Worm (Caenorhabditis elegans): ENCODE measurements around the gene idpp-15.

The idpp-15 gene

ce11 chrIII:8509644-8510393, 15.1 kb upstream of the idpp-15 start:
- TF ChIP-seq unc-39 (tag; optimal IDR thresholded peaks at IDR 0.05) (no peak), fkh-10 (GFP tag; optimal IDR thresholded peaks at IDR 0.05) (peak; percentile 42), ceh-82 (tag; optimal IDR thresholded peaks at IDR 0.05) (no peak), R02D3.7 (tag; optimal IDR thresholded peaks at IDR 0.05) (no peak), nhr-76 (tag; optimal IDR thresholded peaks at IDR 0.05) (no peak), jun-1 (tag; optimal IDR thresholded peaks at IDR 0.05) (no peak), lin-15B (tag; optimal IDR thresholded peaks at IDR 0.05) (peak; percentile 12), egl-27 (tag; optimal IDR thresholded peaks at IDR 0.05) (no peak), hmg-11 (tag; optimal IDR thresholded peaks at IDR 0.05) (no peak), nhr-28 (tag; optimal IDR thresholded peaks at IDR 0.05) (no peak), snpc-4 (tag; optimal IDR thresholded peaks at IDR 0.05) (no peak), zag-1 (tag; optimal IDR thresholded peaks at IDR 0.05) (no peak), lsy-12 (tag; optimal IDR thresholded peaks at IDR 0.05) (no peak), elt-1 (tag; optimal IDR thresholded peaks at IDR 0.05) (no peak), pqm-1 (tag; optimal IDR thresholded peaks at IDR 0.05) (no peak), sea-2 (GFP tag; optimal IDR thresholded peaks at IDR 0.05) (no peak), nfya-1 (tag; optimal IDR thresholded peaks at IDR 0.05; ENCODE audit: insufficient read depth) (peak; percentile 51), elt-3 (tag; optimal IDR thresholded peaks at IDR 0.05) (no peak), nhr-67 (tag; optimal IDR thresholded peaks at IDR 0.05) (no peak), lin-39 (tag; optimal IDR thresholded peaks at IDR 0.05) (peak; percentile 58)

- TF ChIP-seq egl-27 (tag; optimal IDR thresholded peaks at IDR 0.05) (no peak), eor-1 (tag; optimal IDR thresholded peaks at IDR 0.05) (no peak), fkh-10 (GFP tag; optimal IDR thresholded peaks at IDR 0.05) (peak; percentile 87), ceh-16 (tag; optimal IDR thresholded peaks at IDR 0.05) (no peak), unc-39 (tag; optimal IDR thresholded peaks at IDR 0.05) (no peak), mdl-1 (tag; optimal IDR thresholded peaks at IDR 0.05) (no peak), aly-2 (tag; optimal IDR thresholded peaks at IDR 0.05) (no peak), nfya-1 (tag; optimal IDR thresholded peaks at IDR 0.05; ENCODE audit: insufficient read depth) (peak; percentile 45), ZK546.5 (tag; optimal IDR thresholded peaks at IDR 0.05) (no peak), nhr-11 (tag; optimal IDR thresholded peaks at IDR 0.05) (no peak), hmg-11 (tag; optimal IDR thresholded peaks at IDR 0.05) (no peak), pha-4 (tag; optimal IDR thresholded peaks at IDR 0.05) (no peak), nhr-25 (tag; optimal IDR thresholded peaks at IDR 0.05) (no peak), ceh-82 (tag; optimal IDR thresholded peaks at IDR 0.05) (no peak), ztf-11 (tag; optimal IDR thresholded peaks at IDR 0.05) (no peak), elt-1 (tag; optimal IDR thresholded peaks at IDR 0.05) (no peak), skn-1 (tag; optimal IDR thresholded peaks at IDR 0.05) (no peak)
These were observed 13.2 kb upstream of the idpp-15 start for ce11 chrIII:8511711-8512110.

ce11 chrIII:8512279-8512942, 12.5 kb upstream of the idpp-15 start:
- TF ChIP-seq ceh-82 (tag; optimal IDR thresholded peaks at IDR 0.05) (no peak), lin-39 (tag; optimal IDR thresholded peaks at IDR 0.05) (no peak), skn-1 (tag; optimal IDR thresholded peaks at IDR 0.05) (no peak), elt-1 (tag; optimal IDR thresholded peaks at IDR 0.05) (no peak), fos-1 (tag; optimal IDR thresholded peaks at IDR 0.05) (no peak), nhr-237 (tag; optimal IDR thresholded peaks at IDR 0.05) (no peak), snpc-4 (tag; optimal IDR thresholded peaks at IDR 0.05) (no peak), nhr-11 (tag; optimal IDR thresholded peaks at IDR 0.05) (no peak), lin-15B (tag; optimal IDR thresholded peaks at IDR 0.05) (no peak), nhr-77 (tag; optimal IDR thresholded peaks at IDR 0.05) (no peak), nhr-43 (tag; optimal IDR thresholded peaks at IDR 0.05; ENCODE audit: poor library complexity, severe bottlenecking) (no peak), egl-27 (tag; optimal IDR thresholded peaks at IDR 0.05) (no peak), mdl-1 (tag; optimal IDR thresholded peaks at IDR 0.05) (no peak), fkh-10 (GFP tag; optimal IDR thresholded peaks at IDR 0.05) (no peak), pha-4 (tag; optimal IDR thresholded peaks at IDR 0.05) (no peak), egl-5 (tag; optimal IDR thresholded peaks at IDR 0.05) (no peak), zag-1 (tag; optimal IDR thresholded peaks at IDR 0.05) (no peak), lsy-12 (tag; optimal IDR thresholded peaks at IDR 0.05) (no peak), nhr-23 (tag; optimal IDR thresholded peaks at IDR 0.05) (no peak), jun-1 (tag; optimal IDR thresholded peaks at IDR 0.05) (no peak)

Measured in whole organism, L3 larva.